Fruit fly (Drosophila melanogaster) whole organism, embryonic: ENCODE data around the gene CG42847.

ENCODE experiments used
- Atf6 ChIP-seq: fragments of 200-800 bp; sonication (Bioruptor generic); IDR thresholded peaks from 2 replicates; pipeline ENCODE4 v1.3.6; 2022; ENCODE audit warnings: missing biosample characterization, missing genetic modification characterization
- B-H1 ChIP-seq: fragments of 200-800 bp; sonication (Bioruptor generic); IDR thresholded peaks from 3 replicates; pipeline ENCODE4 v1.3.6; 2022; ENCODE audit warnings: missing biosample characterization, missing genetic modification characterization
- C15 ChIP-seq: fragments of 200-800 bp; sonication (Bioruptor generic); IDR thresholded peaks from 3 replicates; pipeline ENCODE4 v1.3.6; 2022; ENCODE audit warnings: missing biosample characterization, missing genetic modification characterization
- CG10267 ChIP-seq: fragments of 200-800 bp; sonication (Bioruptor generic); optimal IDR thresholded peaks from 2 replicates; lab custom pipeline; 2018; ENCODE audit warnings: missing biosample characterization, mild to moderate bottlenecking, missing genetic modification characterization, moderate library complexity
- CG10543 ChIP-seq: fragments of 200-800 bp; sonication (Bioruptor generic); optimal IDR thresholded peaks from 3 replicates; lab custom pipeline; 2017; ENCODE audit warnings: missing biosample characterization, mild to moderate bottlenecking, missing genetic modification characterization, moderate library complexity
- CG13287 ChIP-seq: fragments of 200-800 bp; sonication (Bioruptor generic); IDR thresholded peaks from 2 replicates; pipeline ENCODE4 v1.3.6; 2022; ENCODE audit warnings: missing biosample characterization, missing genetic modification characterization; ENCODE audit not compliant: partially characterized antibody
- CG14860 ChIP-seq: fragments of 200-800 bp; sonication (Bioruptor generic); IDR thresholded peaks from 3 replicates; pipeline ENCODE4 v1.3.6; 2022; ENCODE audit warnings: missing biosample characterization, missing genetic modification characterization; ENCODE audit not compliant: partially characterized antibody
- CG1832 ChIP-seq: fragments of 200-800 bp; sonication (Bioruptor generic); optimal IDR thresholded peaks from 2 replicates; lab custom pipeline; 2017; ENCODE audit warnings: missing biosample characterization, mild to moderate bottlenecking, missing genetic modification characterization, inconsistent platforms
- CG18599 ChIP-seq: fragments of 200-800 bp; sonication (Bioruptor generic); optimal IDR thresholded peaks from 3 replicates; lab custom pipeline; 2017; ENCODE audit warnings: missing biosample characterization, missing genetic modification characterization, mild to moderate bottlenecking, moderate library complexity, missing genetic modification reagents
- CG2678 ChIP-seq: fragments of 200-800 bp; sonication (Bioruptor generic); optimal IDR thresholded peaks from 3 replicates; lab custom pipeline; 2019; ENCODE audit warnings: missing biosample characterization, mild to moderate bottlenecking, missing genetic modification characterization, moderate library complexity
- CG2889 ChIP-seq: fragments of 200-800 bp; sonication (Bioruptor generic); IDR thresholded peaks from 3 replicates; pipeline ENCODE4 v1.3.6; 2022; ENCODE audit warnings: missing biosample characterization, missing genetic modification characterization
- CG34376 ChIP-seq: fragments of 200-800 bp; sonication (Bioruptor generic); optimal IDR thresholded peaks from 2 replicates; lab custom pipeline; 2018; ENCODE audit warnings: missing biosample characterization, mild to moderate bottlenecking, missing genetic modification characterization
- CG6272 ChIP-seq: fragments of 200-800 bp; sonication (Bioruptor generic); IDR thresholded peaks from 2 replicates; pipeline ENCODE4 v1.3.6; 2022; ENCODE audit warnings: missing biosample characterization, missing genetic modification characterization
- CG7928 ChIP-seq: fragments of 200-800 bp; sonication (Bioruptor generic); optimal IDR thresholded peaks from 2 replicates; lab custom pipeline; 2017; ENCODE audit warnings: missing biosample characterization, mild to moderate bottlenecking, missing genetic modification characterization
- CG8281 ChIP-seq: fragments of 200-800 bp; sonication (Bioruptor generic); optimal IDR thresholded peaks from 2 replicates; lab custom pipeline; 2018; ENCODE audit warnings: missing biosample characterization, mild to moderate bottlenecking, missing genetic modification characterization, moderate library complexity
- Hey ChIP-seq: fragments of 200-800 bp; sonication (Bioruptor generic); optimal IDR thresholded peaks from 3 replicates; lab custom pipeline; 2018; ENCODE audit warnings: missing biosample characterization, mild to moderate bottlenecking, missing genetic modification characterization
- HmgD ChIP-seq: fragments of 200-800 bp; sonication (Bioruptor generic); optimal IDR thresholded peaks from 3 replicates; lab custom pipeline; 2016; ENCODE audit warnings: missing biosample characterization, missing genetic modification characterization
- Med ChIP-seq: fragments of 200-800 bp; sonication (Bioruptor generic); peaks from one replicate; lab custom pipeline; 2016; ENCODE audit warnings: missing biosample characterization, missing genetic modification characterization, mild to moderate bottlenecking, inconsistent platforms, moderate library complexity
- Nf-YA ChIP-seq: fragments of 200-800 bp; sonication (Bioruptor generic); IDR thresholded peaks from 2 replicates; pipeline ENCODE4 v1.3.6; 2022; ENCODE audit warnings: missing biosample characterization, missing genetic modification characterization
- Oli ChIP-seq: fragments of 200-800 bp; sonication (Bioruptor generic); optimal IDR thresholded peaks from 2 replicates; lab custom pipeline; 2018; ENCODE audit warnings: missing biosample characterization, mild to moderate bottlenecking, missing genetic modification characterization, moderate library complexity
- Optix ChIP-seq: fragments of 200-800 bp; sonication (Bioruptor generic); IDR thresholded peaks from 3 replicates; pipeline ENCODE4 v1.3.6; 2022; ENCODE audit warnings: missing biosample characterization, missing genetic modification characterization
- PHDP ChIP-seq: fragments of 200-800 bp; sonication (Bioruptor generic); optimal IDR thresholded peaks from 3 replicates; lab custom pipeline; 2018; ENCODE audit warnings: missing biosample characterization, mild to moderate bottlenecking, missing genetic modification characterization, moderate library complexity
- Pdp1 ChIP-seq, 2 experiments: fragments of 200-800 bp; sonication (Bioruptor generic); optimal IDR thresholded peaks; 3 replicates each; lab custom pipeline; 2016; ENCODE audit warnings: missing biosample characterization in 2 of 2, missing genetic modification characterization in 2 of 2, mild to moderate bottlenecking in 1 of 2, moderate library complexity in 1 of 2
- Stat92E ChIP-seq, 3 experiments: fragments of >200 bp in 2 of 3; fragments of 200-800 bp in 1 of 3; sonication (Bioruptor generic) in 1 of 3; optimal IDR thresholded peaks; 2 replicates each; lab custom pipeline; 2017 to 2019; ENCODE audit warnings: missing biosample characterization in 3 of 3, missing genetic modification characterization in 3 of 3, mild to moderate bottlenecking in 1 of 3, moderate library complexity in 1 of 3
- Trl ChIP-seq, 3 experiments: fragments of >200 bp in 2 of 3; fragments of 200-800 bp in 1 of 3; sonication (Bioruptor generic) in 1 of 3; optimal IDR thresholded peaks; 2 replicates in 1 of 3; 3 replicates in 2 of 3; lab custom pipeline; 2016 to 2017; ENCODE audit warnings: missing biosample characterization in 1 of 3, missing genetic modification characterization in 1 of 3
- aop ChIP-seq: fragments of 200-800 bp; sonication (Bioruptor generic); IDR thresholded peaks from 2 replicates; pipeline ENCODE4 v1.3.6; 2022; ENCODE audit warnings: missing biosample characterization, missing genetic modification characterization
- ash1 ChIP-seq: fragments of 200-800 bp; sonication (Bioruptor generic); optimal IDR thresholded peaks from 2 replicates; lab custom pipeline; 2018; ENCODE audit warnings: missing biosample characterization, mild to moderate bottlenecking, missing genetic modification characterization
- bigmax ChIP-seq: fragments of 200-800 bp; sonication (Bioruptor generic); optimal IDR thresholded peaks from 2 replicates; lab custom pipeline; 2018; ENCODE audit warnings: missing biosample characterization, mild to moderate bottlenecking, missing genetic modification characterization
- dysf ChIP-seq: fragments of 200-800 bp; sonication (Bioruptor generic); IDR thresholded peaks from 3 replicates; pipeline ENCODE4 v1.3.6; 2022; ENCODE audit warnings: missing biosample characterization, missing genetic modification characterization
- eve ChIP-seq, 2 experiments: fragments of >200 bp; optimal IDR thresholded peaks; 2 replicates each; lab custom pipeline; 2017; ENCODE audit warnings: missing biosample characterization in 2 of 2, missing genetic modification characterization in 2 of 2
- exex ChIP-seq: fragments of 200-800 bp; sonication (Bioruptor generic); optimal IDR thresholded peaks from 4 replicates; lab custom pipeline; 2018; ENCODE audit warnings: missing biosample characterization, mild to moderate bottlenecking, missing genetic modification characterization, moderate library complexity
- ftz-f1 ChIP-seq: fragments of 200-800 bp; sonication (Bioruptor generic); optimal IDR thresholded peaks from 2 replicates; lab custom pipeline; 2016; ENCODE audit warnings: missing biosample characterization, missing genetic modification characterization
- hkb ChIP-seq, 2 experiments: fragments of 200-800 bp in 1 of 2; fragments of >200 bp in 1 of 2; sonication (Bioruptor generic) in 1 of 2; IDR thresholded peaks in 1 of 2; optimal IDR thresholded peaks in 1 of 2; 2 replicates each; pipeline versions ENCODE4 v1.3.6 to Lab custom; 2017 to 2022; ENCODE audit warnings: missing biosample characterization in 1 of 2, missing genetic modification characterization in 1 of 2
- jumu ChIP-seq: fragments of 200-800 bp; sonication (Bioruptor generic); optimal IDR thresholded peaks from 3 replicates; lab custom pipeline; 2016; ENCODE audit warnings: missing biosample characterization, missing genetic modification characterization
- lab ChIP-seq: fragments of 200-800 bp; sonication (Bioruptor generic); optimal IDR thresholded peaks from 3 replicates; lab custom pipeline; 2017; ENCODE audit warnings: missing biosample characterization, missing genetic modification characterization, mild to moderate bottlenecking, moderate library complexity, missing genetic modification reagents
- lbe ChIP-seq: fragments of 200-800 bp; sonication (Bioruptor generic); optimal IDR thresholded peaks from 2 replicates; lab custom pipeline; 2016; ENCODE audit warnings: missing biosample characterization, mild to moderate bottlenecking, missing genetic modification characterization
- mirr ChIP-seq: fragments of 200-800 bp; sonication (Bioruptor generic); optimal IDR thresholded peaks from 3 replicates; lab custom pipeline; 2018; ENCODE audit warnings: missing biosample characterization, mild to moderate bottlenecking, missing genetic modification characterization
- odd ChIP-seq: fragments of 200-800 bp; sonication (Bioruptor generic); optimal IDR thresholded peaks from 2 replicates; lab custom pipeline; 2017; ENCODE audit warnings: missing biosample characterization, mild to moderate bottlenecking, missing genetic modification characterization
- org-1 ChIP-seq: fragments of 200-800 bp; sonication (Bioruptor generic); optimal IDR thresholded peaks from 2 replicates; lab custom pipeline; 2017; ENCODE audit warnings: missing biosample characterization, missing genetic modification characterization
- salm ChIP-seq: fragments of 200-800 bp; sonication (Bioruptor generic); optimal IDR thresholded peaks from 2 replicates; lab custom pipeline; 2018; ENCODE audit warnings: missing biosample characterization, mild to moderate bottlenecking, missing genetic modification characterization
- schlank ChIP-seq: fragments of 200-800 bp; sonication (Bioruptor generic); optimal IDR thresholded peaks from 2 replicates; lab custom pipeline; 2018; ENCODE audit warnings: missing biosample characterization, mild to moderate bottlenecking, missing genetic modification characterization
- seq ChIP-seq: fragments of 200-800 bp; sonication (Bioruptor generic); IDR thresholded peaks from 2 replicates; pipeline ENCODE4 v1.3.6; 2022; ENCODE audit warnings: missing biosample characterization, missing genetic modification characterization
- slp2 ChIP-seq: fragments of 200-800 bp; sonication (Bioruptor generic); optimal IDR thresholded peaks from 2 replicates; lab custom pipeline; 2016; ENCODE audit warnings: missing biosample characterization, missing genetic modification characterization
- sug ChIP-seq: fragments of 200-800 bp; optimal IDR thresholded peaks from 2 replicates; lab custom pipeline; 2019; ENCODE audit warnings: missing biosample characterization, mild to moderate bottlenecking, missing genetic modification characterization, moderate library complexity
- trem ChIP-seq: fragments of 200-800 bp; optimal IDR thresholded peaks from 3 replicates; lab custom pipeline; 2019; ENCODE audit warnings: missing biosample characterization, mild to moderate bottlenecking, missing genetic modification characterization, moderate library complexity

The CG42847 gene

dm6 chr2L:9388013-9388605 is 39.6 kb upstream of the CG42847 start (continued):
- TF ChIP-seq CG1832 (GFP tag; lab: Kevin White, UChicago) (no peak), seq (GFP tag; lab: Robert Waterston, UW) (peak; percentile 47; the same call in 1 of the 2 replicates), CG7928 (GFP tag; lab: Kevin White, UChicago) (no peak), Stat92E (GFP tag; optimal IDR thresholded peaks at IDR 0.05; lab: Kevin White, UChicago) (no peak), CG14860 (no peak), Trl (optimal IDR thresholded peaks at IDR 0.05; lab: Kevin White, UChicago) (no peak), Trl (GFP tag; optimal IDR thresholded peaks at IDR 0.05; lab: Kevin White, UChicago) (peak; percentile 89)

dm6 chr2L:9388924-9389765 is 38.5 kb upstream of the CG42847 start:
- TF ChIP-seq bigmax (GFP tag; lab: Kevin White, UChicago) (no peak), Hey (peak; percentile 54), ftz-f1 (no peak), Oli (no peak), ash1 (GFP tag; lab: Kevin White, UChicago) (no peak), dysf (no peak), Pdp1 (GFP tag; optimal IDR thresholded peaks at IDR 0.05; lab: Kevin White, UChicago) (peak in 1 of 2 experiments; percentile 97), CG34376 (GFP tag; lab: Kevin White, UChicago) (peak; percentile 90), trem (tag; lab: Kevin White, UChicago) (no peak), CG6272 (GFP tag; lab: Robert Waterston, UW) (no peak), PHDP (tag; lab: Kevin White, UChicago) (no peak), CG18599 (peak; percentile 23), exex (peak; percentile 97), CG8281 (peak; percentile 88), B-H1 (no peak), Optix (GFP tag; lab: Robert Waterston, UW) (no peak), eve (GFP tag; optimal IDR thresholded peaks at IDR 0.05; lab: Kevin White, UChicago) (peak in 1 of 2 experiments; percentile 42), hkb (optimal IDR thresholded peaks at IDR 0.05; lab: Kevin White, UChicago) (no peak), hkb (GFP tag; IDR thresholded peaks at IDR 0.05; lab: Robert Waterston, UW) (0 out of 2 replicates have a peak, but pooled peaks have one; percentile 9), CG2678 (peak; percentile 10), slp2 (no peak), C15 (GFP tag; lab: Robert Waterston, UW) (no peak), CG2889 (GFP tag; lab: Robert Waterston, UW) (no peak), lab (GFP tag; lab: Kevin White, UChicago) (peak; percentile 2), CG10267 (tag; lab: Kevin White, UChicago) (no peak), aop (no peak), jumu (GFP tag; lab: Kevin White, UChicago) (no peak), odd (no peak), CG10543 (GFP tag; lab: Kevin White, UChicago) (peak; percentile 42), Med (GFP tag; lab: Kevin White, UChicago) (peak; percentile 81), Nf-YA (GFP tag; lab: Robert Waterston, UW) (no peak), CG13287 (GFP tag; lab: Robert Waterston, UW) (no peak), lbe (GFP tag; lab: Kevin White, UChicago) (no peak), mirr (GFP tag; lab: Kevin White, UChicago) (peak; percentile 95), HmgD (GFP tag; lab: Kevin White, UChicago) (no peak), salm (tag; lab: Kevin White, UChicago) (peak; percentile 21), Atf6 (no peak), sug (tag; lab: Kevin White, UChicago) (peak; percentile 97), org-1 (GFP tag; lab: Kevin White, UChicago) (no peak), schlank (peak; percentile 19)
